Fruit fly (Drosophila melanogaster): ENCODE data around the gene CG18549.
A peak's percentile ranks its signal among the peaks of the same experiment; 100 is the strongest.

The CG18549 gene

dm6 chr3R:12448889-12449314 is at the start of gene CG18549:
TSS of gene CG18549 (plus strand) at chr3R:12449296.
- TF ChIP-seq h (optimal IDR thresholded peaks at IDR 0.05) (no peak), psq (optimal IDR thresholded peaks at IDR 0.05) (no peak), ttk (optimal IDR thresholded peaks at IDR 0.05) (no peak), Sin3A (optimal IDR thresholded peaks at IDR 0.05) (no peak), Myc (optimal IDR thresholded peaks at IDR 0.05) (no peak), insv (optimal IDR thresholded peaks at IDR 0.05) (no peak)

- no peak for TF ChIP-seq ttk (optimal IDR thresholded peaks at IDR 0.05)
- peak; percentile 84 for TF ChIP-seq insv (optimal IDR thresholded peaks at IDR 0.05)
Observed at dm6 chr3R:12401672-12402296, 47.3 kb upstream of the CG18549 start, which contains the start of gene DNAlig3. TSS of gene DNAlig3 (minus strand) at chr3R:12401839.

dm6 chr3R:12402935-12403334 is 46.2 kb upstream of the CG18549 start:
- TF ChIP-seq h (optimal IDR thresholded peaks at IDR 0.05), result no peak
- no peak for TF ChIP-seq psq (optimal IDR thresholded peaks at IDR 0.05)
- TF ChIP-seq insv (optimal IDR thresholded peaks at IDR 0.05), result no peak
- no peak for TF ChIP-seq Sin3A (optimal IDR thresholded peaks at IDR 0.05)
- TF ChIP-seq ttk (optimal IDR thresholded peaks at IDR 0.05), result no peak
- TF ChIP-seq Myc (optimal IDR thresholded peaks at IDR 0.05), result no peak

- no peak for TF ChIP-seq psq (optimal IDR thresholded peaks at IDR 0.05)
- no peak for TF ChIP-seq Myc (optimal IDR thresholded peaks at IDR 0.05)
- TF ChIP-seq insv (optimal IDR thresholded peaks at IDR 0.05), result no peak
- TF ChIP-seq h (optimal IDR thresholded peaks at IDR 0.05), result no peak
- TF ChIP-seq Sin3A (optimal IDR thresholded peaks at IDR 0.05), result no peak
- TF ChIP-seq ttk (optimal IDR thresholded peaks at IDR 0.05), result no peak
Observed at dm6 chr3R:12405134-12405533, 44.0 kb upstream of the CG18549 start.

- no peak for TF ChIP-seq h (optimal IDR thresholded peaks at IDR 0.05)
Observed at dm6 chr3R:12405928-12406234, 43.2 kb upstream of the CG18549 start, which contains the start of gene Cyp9f2. TSS of gene Cyp9f2 (minus strand) at chr3R:12406028.

dm6 chr3R:12406235-12407196 is 42.6 kb upstream of the CG18549 start, which contains the start of gene CG5167:
TSS of gene CG5167 (plus strand) at chr3R:12406532.
- TF ChIP-seq h (optimal IDR thresholded peaks at IDR 0.05), result no peak
- no peak for TF ChIP-seq insv (optimal IDR thresholded peaks at IDR 0.05)
- TF ChIP-seq Sin3A (optimal IDR thresholded peaks at IDR 0.05), result no peak
- TF ChIP-seq ttk (optimal IDR thresholded peaks at IDR 0.05), result no peak
- no peak for TF ChIP-seq psq (optimal IDR thresholded peaks at IDR 0.05)
- no peak for TF ChIP-seq Myc (optimal IDR thresholded peaks at IDR 0.05)

- TF ChIP-seq h (optimal IDR thresholded peaks at IDR 0.05) (no peak), Myc (optimal IDR thresholded peaks at IDR 0.05) (no peak), ttk (optimal IDR thresholded peaks at IDR 0.05) (no peak), psq (optimal IDR thresholded peaks at IDR 0.05) (no peak), insv (optimal IDR thresholded peaks at IDR 0.05) (no peak), Sin3A (optimal IDR thresholded peaks at IDR 0.05) (no peak)
Observed at dm6 chr3R:12408160-12408559, 40.9 kb upstream of the CG18549 start, which contains the start of gene CG5196. TSS of gene CG5196 (plus strand) at chr3R:12408316.

- TF ChIP-seq ttk (optimal IDR thresholded peaks at IDR 0.05) (no peak), Myc (optimal IDR thresholded peaks at IDR 0.05) (no peak), psq (optimal IDR thresholded peaks at IDR 0.05) (no peak), h (optimal IDR thresholded peaks at IDR 0.05) (no peak), insv (optimal IDR thresholded peaks at IDR 0.05) (no peak), Sin3A (optimal IDR thresholded peaks at IDR 0.05) (no peak)
Observed at dm6 chr3R:12411449-12411848, 37.6 kb upstream of the CG18549 start.

dm6 chr3R:12413274-12413958 is 35.7 kb upstream of the CG18549 start, which contains the start of the genes Dip-C and pps:
TSS of gene Dip-C (minus strand) at chr3R:12413759.
TSS of gene pps (plus strand) at chr3R:12413828.
- no peak for TF ChIP-seq Myc (optimal IDR thresholded peaks at IDR 0.05)
- no peak for TF ChIP-seq h (optimal IDR thresholded peaks at IDR 0.05)
- TF ChIP-seq psq (optimal IDR thresholded peaks at IDR 0.05), result no peak
- TF ChIP-seq Sin3A (optimal IDR thresholded peaks at IDR 0.05), result no peak
- TF ChIP-seq ttk (optimal IDR thresholded peaks at IDR 0.05), result no peak
- TF ChIP-seq insv (optimal IDR thresholded peaks at IDR 0.05), result no peak

dm6 chr3R:12422379-12422975 is 26.6 kb upstream of the CG18549 start, which contains the start of the genes Scgbeta and CG17202:
TSS of gene Scgbeta (minus strand) at chr3R:12422429.
TSS of gene CG17202 (plus strand) at chr3R:12422768.
- TF ChIP-seq psq (optimal IDR thresholded peaks at IDR 0.05) (no peak), insv (optimal IDR thresholded peaks at IDR 0.05) (no peak), Myc (optimal IDR thresholded peaks at IDR 0.05) (no peak), ttk (optimal IDR thresholded peaks at IDR 0.05) (no peak), h (optimal IDR thresholded peaks at IDR 0.05) (no peak), Sin3A (optimal IDR thresholded peaks at IDR 0.05) (no peak)

dm6 chr3R:12423997-12424396 is 25.1 kb upstream of the CG18549 start:
- TF ChIP-seq ttk (optimal IDR thresholded peaks at IDR 0.05) (no peak), h (optimal IDR thresholded peaks at IDR 0.05) (no peak), psq (optimal IDR thresholded peaks at IDR 0.05) (no peak), insv (optimal IDR thresholded peaks at IDR 0.05) (no peak), Sin3A (optimal IDR thresholded peaks at IDR 0.05) (no peak), Myc (optimal IDR thresholded peaks at IDR 0.05) (no peak)

Measured in Kc167 (cell line).